Fruit fly (Drosophila melanogaster) whole organism, prepupa: ENCODE results near the gene Hex-t2.

ENCODE experiments used
- CG11294 ChIP-seq: fragments of 200-800 bp; sonication (Bioruptor generic); IDR thresholded peaks from 2 replicates; pipeline ENCODE4 v1.3.6; 2022; ENCODE audit warnings: missing biosample characterization, missing genetic modification characterization
- Eip75B ChIP-seq: fragments of 200-800 bp; sonication (Bioruptor generic); optimal IDR thresholded peaks from 3 replicates; lab custom pipeline; 2016; ENCODE audit warnings: missing biosample characterization, missing genetic modification characterization
- Ets21C ChIP-seq: fragments of 200-800 bp; sonication (Bioruptor generic); optimal IDR thresholded peaks from 3 replicates; lab custom pipeline; 2016; ENCODE audit warnings: missing biosample characterization, missing genetic modification characterization
- Gug ChIP-seq: fragments of 200-800 bp; sonication (Bioruptor generic); IDR thresholded peaks from 2 replicates; pipeline ENCODE4 v1.3.6; 2022; ENCODE audit warnings: missing biosample characterization, missing genetic modification characterization
- Hr39 ChIP-seq: fragments of 200-800 bp; sonication (Bioruptor generic); optimal IDR thresholded peaks from 2 replicates; lab custom pipeline; 2016; ENCODE audit warnings: missing biosample characterization, missing genetic modification characterization
- OdsH ChIP-seq: fragments of 200-800 bp; sonication (Bioruptor generic); optimal IDR thresholded peaks from 3 replicates; lab custom pipeline; 2016; ENCODE audit warnings: missing biosample characterization, missing genetic modification characterization
- Sox15 ChIP-seq: fragments of 200-800 bp; sonication (Bioruptor generic); optimal IDR thresholded peaks from 3 replicates; lab custom pipeline; 2016; ENCODE audit warnings: missing biosample characterization, missing genetic modification characterization
- fd59A ChIP-seq: fragments of 200-800 bp; sonication (Bioruptor generic); optimal IDR thresholded peaks from 2 replicates; lab custom pipeline; 2017; ENCODE audit warnings: missing biosample characterization, mild to moderate bottlenecking, missing genetic modification characterization, missing genetic modification reagents
- fkh ChIP-seq: fragments of 200-800 bp; sonication (Bioruptor generic); optimal IDR thresholded peaks from 3 replicates; lab custom pipeline; 2017; ENCODE audit warnings: missing biosample characterization, mild to moderate bottlenecking, missing genetic modification characterization, moderate library complexity
- topi ChIP-seq: fragments of 200-800 bp; sonication (Bioruptor generic); optimal IDR thresholded peaks from 3 replicates; lab custom pipeline; 2016; ENCODE audit warnings: missing biosample characterization, missing genetic modification characterization

DNA sequence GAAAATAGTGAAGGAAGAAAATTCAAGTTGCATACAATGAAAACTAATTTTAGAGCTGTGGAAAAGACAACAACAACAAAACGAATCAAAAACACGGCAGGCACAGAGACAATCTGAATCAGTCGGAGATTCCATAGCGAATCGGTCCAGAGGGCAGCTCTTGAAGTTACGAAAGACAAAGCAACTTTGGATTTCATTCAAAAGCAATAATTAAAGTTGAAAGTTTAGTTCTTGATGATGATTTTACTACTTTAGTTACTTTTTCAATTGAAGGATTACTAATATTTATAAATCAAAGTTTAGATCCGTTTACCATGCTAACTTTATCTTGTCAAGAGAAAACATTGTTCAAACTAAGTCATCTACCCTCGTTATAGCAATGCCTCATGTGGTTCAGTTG lies 7.1 kb upstream of the Hex-t2 start:
- TF ChIP-seq Ets21C (GFP tag; lab: Kevin White, UChicago) (no peak), fkh (GFP tag; lab: Kevin White, UChicago) (no peak), CG11294 (GFP tag; lab: Robert Waterston, UW) (no peak), Hr39 (GFP tag; lab: Kevin White, UChicago) (no peak), OdsH (GFP tag; lab: Kevin White, UChicago) (no peak), Eip75B (GFP tag; lab: Kevin White, UChicago) (no peak), topi (GFP tag; lab: Kevin White, UChicago) (no peak), fd59A (no peak), Gug (GFP tag; lab: Robert Waterston, UW) (no peak), Sox15 (no peak)
